Worm (Caenorhabditis elegans): ENCODE results near the gene T18D3.6.

T18D3.6 gene

ce11 chrX:12500777-12501176, 51.1 kb downstream of the T18D3.6 start (continued):
- TF ChIP-seq mcd-1 (GFP tag; IDR thresholded peaks at IDR 0.05): peak; percentile 38; the same call in 1 of the 2 replicates
- 0 out of 2 replicates have a peak, but pooled peaks have one; percentile 47 for TF ChIP-seq K11D2.4 (GFP tag; IDR thresholded peaks at IDR 0.05)
- TF ChIP-seq cebp-2 (GFP tag; IDR thresholded peaks at IDR 0.05): no peak
- TF ChIP-seq F22D6.2 (tag; optimal IDR thresholded peaks at IDR 0.05): peak; percentile 84
- no peak for TF ChIP-seq dpff-1 (tag; optimal IDR thresholded peaks at IDR 0.05)
- TF ChIP-seq ceh-27 (GFP tag; optimal IDR thresholded peaks at IDR 0.05): no peak
- no peak for TF ChIP-seq snpc-1.1 (tag; optimal IDR thresholded peaks at IDR 0.05; ENCODE audit: insufficient read depth)
- TF ChIP-seq B0336.3 (GFP tag; IDR thresholded peaks at IDR 0.05): no peak; the same call in 1 of the 2 replicates
- TF ChIP-seq ztf-26 (tag; optimal IDR thresholded peaks at IDR 0.05): peak; percentile 86
- no peak for TF ChIP-seq lsl-1 (GFP tag; optimal IDR thresholded peaks at IDR 0.05)
- TF ChIP-seq tbp1 (GFP tag; optimal IDR thresholded peaks at IDR 0.05): peak; percentile 44
- peak; percentile 62 for TF ChIP-seq chd-7 (tag; optimal IDR thresholded peaks at IDR 0.05)
- TF ChIP-seq attf-6 (GFP tag; IDR thresholded peaks at IDR 0.05): no peak
- no peak for TF ChIP-seq Y95B8A.8 (GFP tag; IDR thresholded peaks at IDR 0.05)
- no peak for TF ChIP-seq nhr-120 (GFP tag; IDR thresholded peaks at IDR 0.05)
- TF ChIP-seq zfh-2 (GFP tag; conservative IDR thresholded peaks at IDR 0.05): no peak

All from whole organism, young adult.